Fruit fly (Drosophila melanogaster) whole organism, adult: ENCODE measurements around the gene CG2961.

Source experiments
- CG12768 ChIP-seq: fragments of 200-800 bp; sonication (Bioruptor generic); optimal IDR thresholded peaks from 2 replicates; lab custom pipeline; 2017; ENCODE audit warnings: missing biosample characterization, missing genetic modification characterization, mild to moderate bottlenecking, moderate library complexity, missing genetic modification reagents
- CG14711 ChIP-seq: fragments of 200-800 bp; sonication (Bioruptor generic); optimal IDR thresholded peaks from 2 replicates; lab custom pipeline; 2018; ENCODE audit warnings: missing biosample characterization, mild to moderate bottlenecking, missing genetic modification characterization, moderate library complexity
- CG5204 ChIP-seq: fragments of 200-800 bp; sonication (Bioruptor generic); optimal IDR thresholded peaks from 2 replicates; lab custom pipeline; 2016; ENCODE audit warnings: missing biosample characterization, missing genetic modification characterization
- Mnt ChIP-seq: fragments of 200-800 bp; sonication (Bioruptor generic); optimal IDR thresholded peaks from 2 replicates; lab custom pipeline; 2016; ENCODE audit warnings: missing biosample characterization, mild to moderate bottlenecking, missing genetic modification characterization
- bab1 ChIP-seq: fragments of 200-800 bp; sonication (Bioruptor generic); optimal IDR thresholded peaks from 3 replicates; lab custom pipeline; 2019; ENCODE audit warnings: missing biosample characterization, mild to moderate bottlenecking, missing genetic modification characterization, moderate library complexity
- cic ChIP-seq: fragments of 200-800 bp; sonication (Bioruptor generic); optimal IDR thresholded peaks from 2 replicates; lab custom pipeline; 2017; ENCODE audit warnings: missing biosample characterization, mild to moderate bottlenecking, missing genetic modification characterization, moderate library complexity
- cnc ChIP-seq, 2 experiments: fragments of >200 bp; optimal IDR thresholded peaks; 2 replicates each; lab custom pipeline; 2017
- kay ChIP-seq: fragments of 200-800 bp; sonication (Bioruptor generic); peaks from one replicate; lab custom pipeline; 2016; ENCODE audit warnings: missing biosample characterization, missing genetic modification characterization, borderline replicate concordance
- pad ChIP-seq: fragments of 200-800 bp; sonication (Bioruptor generic); optimal IDR thresholded peaks from 3 replicates; lab custom pipeline; 2017; ENCODE audit warnings: missing biosample characterization, missing genetic modification characterization, mild to moderate bottlenecking, moderate library complexity, missing genetic modification reagents

dm6 chrX:10252745-10253144 is 19.9 kb upstream of the CG2961 start:
- TF ChIP-seq bab1 (GFP tag; lab: Kevin White, UChicago) (no peak), cic (no peak), pad (GFP tag; lab: Kevin White, UChicago) (no peak), Mnt (GFP tag; lab: Kevin White, UChicago) (no peak), CG5204 (GFP tag; lab: Kevin White, UChicago) (no peak), CG12768 (GFP tag; lab: Kevin White, UChicago) (no peak), kay (no peak), cnc (optimal IDR thresholded peaks at IDR 0.05; lab: Kevin White, UChicago) (no peak), CG14711 (tag; lab: Kevin White, UChicago) (no peak)
